Fruit fly (Drosophila melanogaster) whole organism: Measurements from ENCODE around the gene Wee1.

ENCODE experiments used
- Dll ChIP-seq: fragments of >200 bp; optimal IDR thresholded peaks from 2 replicates; lab custom pipeline; 2017
- pan ChIP-seq: fragments of >200 bp; optimal IDR thresholded peaks from 2 replicates; lab custom pipeline; 2017
- psq ChIP-seq: fragments of >200 bp; optimal IDR thresholded peaks from 2 replicates; lab custom pipeline; 2017

- TF ChIP-seq psq (lab: Kevin White, UChicago) (no peak), Dll (lab: Kevin White, UChicago) (no peak), pan (lab: Kevin White, UChicago) (no peak)
Measured at dm6 chr2L:6907761-6908160, 6.2 kb downstream of the Wee1 start, which contains the start of the genes Polr1F and Rat1.
